Worm (Caenorhabditis elegans): ENCODE data around the gene F54D1.6.

Gene F54D1.6

ce11 chrIV:11276026-11276425 is 11.6 kb upstream of the F54D1.6 start:
- TF ChIP-seq lin-14 (GFP tag; optimal IDR thresholded peaks at IDR 0.05) (no peak), nhr-11 (tag; optimal IDR thresholded peaks at IDR 0.05) (no peak), blmp-1 (tag; optimal IDR thresholded peaks at IDR 0.05) (no peak), lin-13 (GFP tag; optimal IDR thresholded peaks at IDR 0.05) (no peak), sox-4 (tag; optimal IDR thresholded peaks at IDR 0.05) (no peak), vab-15 (tag; optimal IDR thresholded peaks at IDR 0.05) (no peak), sup-37 (GFP tag; optimal IDR thresholded peaks at IDR 0.05) (no peak), C16A3.4 (tag; optimal IDR thresholded peaks at IDR 0.05) (no peak), Y116A8C.19 (tag; optimal IDR thresholded peaks at IDR 0.05; ENCODE audit: borderline replicate concordance) (no peak), tbx-2 (tag; optimal IDR thresholded peaks at IDR 0.05) (no peak), mab-9 (GFP tag; IDR thresholded peaks at IDR 0.05) (no peak), unc-62 (GFP tag; optimal IDR thresholded peaks at IDR 0.05) (no peak), unc-30 (tag; optimal IDR thresholded peaks at IDR 0.05) (no peak)

ce11 chrIV:11284102-11284531 is 3.5 kb upstream of the F54D1.6 start:
- TF ChIP-seq nhr-20 (tag; optimal IDR thresholded peaks at IDR 0.05) (peak; percentile 37), jun-1 (tag; optimal IDR thresholded peaks at IDR 0.05) (peak; percentile 46), unc-30 (tag; optimal IDR thresholded peaks at IDR 0.05) (no peak), unc-130 (tag; optimal IDR thresholded peaks at IDR 0.05) (no peak), pqm-1 (tag; optimal IDR thresholded peaks at IDR 0.05) (peak; percentile 28), lin-35 (GFP tag; optimal IDR thresholded peaks at IDR 0.05) (peak in 1 of 2 experiments; percentile 48), elt-2 (tag; optimal IDR thresholded peaks at IDR 0.05) (peak; percentile 85), mdl-1 (tag; optimal IDR thresholded peaks at IDR 0.05) (peak in 1 of 2 experiments; percentile 25), efl-1 (optimal IDR thresholded peaks at IDR 0.05) (peak in 1 of 2 experiments; percentile 13), efl-1 (GFP tag; optimal IDR thresholded peaks at IDR 0.05 in 1 of 2) (peak in 1 of 2 experiments; percentile 89), zip-4 (GFP tag; optimal IDR thresholded peaks at IDR 0.05) (no peak), ceh-82 (tag; optimal IDR thresholded peaks at IDR 0.05) (peak in 1 of 3 experiments; percentile 1), sup-37 (GFP tag; optimal IDR thresholded peaks at IDR 0.05) (peak; percentile 6), tbx-2 (tag; optimal IDR thresholded peaks at IDR 0.05) (peak; percentile 63), nhr-77 (tag; optimal IDR thresholded peaks at IDR 0.05) (peak; percentile 76), nhr-90 (tag; optimal IDR thresholded peaks at IDR 0.05; ENCODE audit: poor library complexity) (peak; percentile 50), aly-2 (tag; optimal IDR thresholded peaks at IDR 0.05) (no peak), lsy-2 (tag; optimal IDR thresholded peaks at IDR 0.05) (peak in 1 of 2 experiments; percentile 20)

ce11 chrIV:11285239-11285638 is 2.4 kb upstream of the F54D1.6 start:
- TF ChIP-seq unc-130 (tag; optimal IDR thresholded peaks at IDR 0.05) = no peak
- TF ChIP-seq unc-86 (tag; optimal IDR thresholded peaks at IDR 0.05) = no peak
- no peak for TF ChIP-seq nhr-84 (tag; optimal IDR thresholded peaks at IDR 0.05)
- no peak for TF ChIP-seq unc-30 (tag; optimal IDR thresholded peaks at IDR 0.05)
- no peak for TF ChIP-seq Y116A8C.19 (tag; optimal IDR thresholded peaks at IDR 0.05; ENCODE audit: borderline replicate concordance)

ce11 chrIV:11286112-11286511 is 1.5 kb upstream of the F54D1.6 start:
- TF ChIP-seq pqm-1 (tag; optimal IDR thresholded peaks at IDR 0.05) (no peak), elt-2 (tag; optimal IDR thresholded peaks at IDR 0.05) (peak; percentile 3), efl-1 (optimal IDR thresholded peaks at IDR 0.05) (no peak), efl-1 (GFP tag; optimal IDR thresholded peaks at IDR 0.05 in 1 of 2) (peak in 1 of 2 experiments; percentile 55), F16B12.6 (tag; optimal IDR thresholded peaks at IDR 0.05) (no peak)

ce11 chrIV:11288965-11289364 is 1.4 kb downstream of the F54D1.6 start:
- TF ChIP-seq lin-14 (GFP tag; optimal IDR thresholded peaks at IDR 0.05) (peak; percentile 6), nhr-84 (tag; optimal IDR thresholded peaks at IDR 0.05) (no peak), zag-1 (tag; optimal IDR thresholded peaks at IDR 0.05) (no peak), lin-35 (GFP tag; optimal IDR thresholded peaks at IDR 0.05) (peak in 1 of 2 experiments; percentile 46), pqm-1 (tag; optimal IDR thresholded peaks at IDR 0.05) (peak; percentile 83), elt-2 (tag; optimal IDR thresholded peaks at IDR 0.05) (peak; percentile 91)

- TF ChIP-seq Y116A8C.19 (tag; optimal IDR thresholded peaks at IDR 0.05; ENCODE audit: borderline replicate concordance) (no peak), lin-35 (GFP tag; optimal IDR thresholded peaks at IDR 0.05) (no peak)
These were observed 9.2 kb downstream of the F54D1.6 start, which contains the start of gene mttu-1 for ce11 chrIV:11296787-11297186. mttu-1 (minus strand) TSS chrIV:11296887.

Measured in whole organism, L1 larva.